Fruit fly (Drosophila melanogaster) whole organism, prepupa: ENCODE data around the gene CG3626.
A peak's percentile ranks its signal among the peaks of the same experiment; 100 is the strongest.

Experiments used
- Blimp-1 ChIP-seq: fragments of 200-800 bp; sonication (Bioruptor generic); optimal IDR thresholded peaks from 3 replicates; lab custom pipeline; 2017; ENCODE audit warnings: missing biosample characterization, missing genetic modification characterization, mild to moderate bottlenecking, moderate library complexity, missing genetic modification reagents
- CG10631 ChIP-seq: fragments of 200-800 bp; sonication (Bioruptor generic); optimal IDR thresholded peaks from 2 replicates; lab custom pipeline; 2016; ENCODE audit warnings: missing biosample characterization, missing genetic modification characterization
- CG10669 ChIP-seq: fragments of 200-800 bp; sonication (Bioruptor generic); optimal IDR thresholded peaks from 3 replicates; lab custom pipeline; 2018; ENCODE audit warnings: missing biosample characterization, mild to moderate bottlenecking, missing genetic modification characterization, moderate library complexity
- CG11294 ChIP-seq: fragments of 200-800 bp; sonication (Bioruptor generic); IDR thresholded peaks from 2 replicates; pipeline ENCODE4 v1.3.6; 2022; ENCODE audit warnings: missing biosample characterization, missing genetic modification characterization
- CG15336 ChIP-seq: fragments of 200-800 bp; sonication (Bioruptor generic); IDR thresholded peaks from 2 replicates; pipeline ENCODE4 v1.3.6; 2022; ENCODE audit warnings: missing biosample characterization, missing genetic modification characterization
- CG1621 ChIP-seq: fragments of 200-800 bp; sonication (Bioruptor generic); optimal IDR thresholded peaks from 3 replicates; lab custom pipeline; 2018; ENCODE audit warnings: missing biosample characterization, mild to moderate bottlenecking, missing genetic modification characterization
- CG16779 ChIP-seq: fragments of 200-800 bp; sonication (Bioruptor generic); optimal IDR thresholded peaks from 3 replicates; lab custom pipeline; 2017; ENCODE audit warnings: missing biosample characterization, mild to moderate bottlenecking, missing genetic modification characterization
- CG31627 ChIP-seq: fragments of 200-800 bp; sonication (Bioruptor generic); optimal IDR thresholded peaks from 3 replicates; lab custom pipeline; 2016; ENCODE audit warnings: missing biosample characterization, missing genetic modification characterization
- CG34406 ChIP-seq: fragments of 200-800 bp; sonication (Bioruptor generic); optimal IDR thresholded peaks from 3 replicates; lab custom pipeline; 2016; ENCODE audit warnings: missing biosample characterization, missing genetic modification characterization
- CG4318 ChIP-seq: fragments of 200-800 bp; sonication (Bioruptor generic); optimal IDR thresholded peaks from 3 replicates; lab custom pipeline; 2017; ENCODE audit warnings: missing biosample characterization, mild to moderate bottlenecking, missing genetic modification characterization
- CG6163 ChIP-seq: fragments of 200-800 bp; sonication (Bioruptor generic); IDR thresholded peaks from 3 replicates; pipeline ENCODE4 v1.3.6; 2022; ENCODE audit warnings: missing biosample characterization, missing genetic modification characterization
- CG6276 ChIP-seq: fragments of 200-800 bp; sonication (Bioruptor generic); optimal IDR thresholded peaks from 2 replicates; lab custom pipeline; 2017; ENCODE audit warnings: missing biosample characterization, mild to moderate bottlenecking, missing genetic modification characterization
- CG6808 ChIP-seq: fragments of 200-800 bp; sonication (Bioruptor generic); optimal IDR thresholded peaks from 3 replicates; lab custom pipeline; 2017; ENCODE audit warnings: missing biosample characterization, missing genetic modification characterization, mild to moderate bottlenecking, moderate library complexity, missing genetic modification reagents
- CG6854 ChIP-seq: fragments of 200-800 bp; sonication (Bioruptor generic); optimal IDR thresholded peaks from 2 replicates; lab custom pipeline; 2017; ENCODE audit warnings: missing biosample characterization, mild to moderate bottlenecking, missing genetic modification characterization
- CG8119 ChIP-seq: fragments of 200-800 bp; sonication (Bioruptor generic); IDR thresholded peaks from 3 replicates; pipeline ENCODE4 v1.3.6; 2022; ENCODE audit warnings: missing biosample characterization, missing genetic modification characterization
- CG8319 ChIP-seq: fragments of 200-800 bp; sonication (Bioruptor generic); optimal IDR thresholded peaks from 3 replicates; lab custom pipeline; 2016; ENCODE audit warnings: missing biosample characterization, missing genetic modification characterization
- CG8632 ChIP-seq: fragments of 200-800 bp; sonication (Bioruptor generic); optimal IDR thresholded peaks from 3 replicates; lab custom pipeline; 2016; ENCODE audit warnings: missing biosample characterization, missing genetic modification characterization
- CG9139 ChIP-seq: fragments of 200-800 bp; sonication (Bioruptor generic); optimal IDR thresholded peaks from 3 replicates; lab custom pipeline; 2017; ENCODE audit warnings: missing biosample characterization, mild to moderate bottlenecking, missing genetic modification characterization
- Eip75B ChIP-seq: fragments of 200-800 bp; sonication (Bioruptor generic); optimal IDR thresholded peaks from 3 replicates; lab custom pipeline; 2016; ENCODE audit warnings: missing biosample characterization, missing genetic modification characterization
- Eip78C ChIP-seq: fragments of 200-800 bp; sonication (Bioruptor generic); peaks from one replicate; lab custom pipeline; 2016; ENCODE audit warnings: missing biosample characterization, missing genetic modification characterization
- Eip93F ChIP-seq: fragments of 200-800 bp; sonication (Bioruptor generic); optimal IDR thresholded peaks from 2 replicates; lab custom pipeline; 2016; ENCODE audit warnings: missing biosample characterization, mild to moderate bottlenecking, missing genetic modification characterization
- Ets21C ChIP-seq: fragments of 200-800 bp; sonication (Bioruptor generic); optimal IDR thresholded peaks from 3 replicates; lab custom pipeline; 2016; ENCODE audit warnings: missing biosample characterization, missing genetic modification characterization
- Ets96B ChIP-seq: fragments of 200-800 bp; optimal IDR thresholded peaks from 2 replicates; lab custom pipeline; 2019; ENCODE audit warnings: missing biosample characterization, mild to moderate bottlenecking, missing genetic modification characterization, moderate library complexity
- Gug ChIP-seq: fragments of 200-800 bp; sonication (Bioruptor generic); IDR thresholded peaks from 2 replicates; pipeline ENCODE4 v1.3.6; 2022; ENCODE audit warnings: missing biosample characterization, missing genetic modification characterization
- Hr38 ChIP-seq: sonication (Bioruptor generic); optimal IDR thresholded peaks from 2 replicates; lab custom pipeline; 2016; ENCODE audit warnings: missing biosample characterization, missing genetic modification characterization
- Hr39 ChIP-seq: fragments of 200-800 bp; sonication (Bioruptor generic); optimal IDR thresholded peaks from 2 replicates; lab custom pipeline; 2016; ENCODE audit warnings: missing biosample characterization, missing genetic modification characterization
- Hr4 ChIP-seq: fragments of 200-800 bp; sonication (Bioruptor generic); optimal IDR thresholded peaks from 3 replicates; lab custom pipeline; 2016; ENCODE audit warnings: missing biosample characterization, missing genetic modification characterization
- Lpt ChIP-seq: fragments of 200-800 bp; sonication (Bioruptor generic); optimal IDR thresholded peaks from 3 replicates; lab custom pipeline; 2016; ENCODE audit warnings: missing biosample characterization, missing genetic modification characterization
- Sox102F ChIP-seq: fragments of 200-800 bp; sonication (Bioruptor generic); optimal IDR thresholded peaks from 2 replicates; lab custom pipeline; 2016; ENCODE audit warnings: missing biosample characterization, mild to moderate bottlenecking, missing genetic modification characterization
- Sox15 ChIP-seq: fragments of 200-800 bp; sonication (Bioruptor generic); optimal IDR thresholded peaks from 3 replicates; lab custom pipeline; 2016; ENCODE audit warnings: missing biosample characterization, missing genetic modification characterization
- achi ChIP-seq: fragments of 200-800 bp; sonication (Bioruptor generic); optimal IDR thresholded peaks from 3 replicates; lab custom pipeline; 2016; ENCODE audit warnings: missing biosample characterization, missing genetic modification characterization
- acj6 ChIP-seq: fragments of 200-800 bp; sonication (Bioruptor generic); optimal IDR thresholded peaks from 3 replicates; lab custom pipeline; 2016; ENCODE audit warnings: missing biosample characterization, missing genetic modification characterization
- cyc ChIP-seq: fragments of 200-800 bp; sonication (Bioruptor generic); optimal IDR thresholded peaks from 3 replicates; lab custom pipeline; 2016; ENCODE audit warnings: missing biosample characterization, missing genetic modification characterization
- dac ChIP-seq: fragments of 200-800 bp; sonication (Bioruptor generic); optimal IDR thresholded peaks from 2 replicates; lab custom pipeline; 2017; ENCODE audit warnings: missing biosample characterization, mild to moderate bottlenecking, missing genetic modification characterization
- dsx ChIP-seq: fragments of 200-800 bp; optimal IDR thresholded peaks from 3 replicates; lab custom pipeline; 2019; ENCODE audit warnings: missing biosample characterization, mild to moderate bottlenecking, missing genetic modification characterization, moderate library complexity; ENCODE audit not compliant: poor library complexity, severe bottlenecking
- eg ChIP-seq: fragments of 200-800 bp; sonication (Bioruptor generic); IDR thresholded peaks from 3 replicates; pipeline ENCODE4 v1.3.6; 2022; ENCODE audit warnings: missing biosample characterization, missing genetic modification characterization
- esn ChIP-seq: fragments of 200-800 bp; sonication (Bioruptor generic); optimal IDR thresholded peaks from 2 replicates; lab custom pipeline; 2016; ENCODE audit warnings: missing biosample characterization, mild to moderate bottlenecking, missing genetic modification characterization, moderate library complexity
- fd59A ChIP-seq: fragments of 200-800 bp; sonication (Bioruptor generic); optimal IDR thresholded peaks from 2 replicates; lab custom pipeline; 2017; ENCODE audit warnings: missing biosample characterization, mild to moderate bottlenecking, missing genetic modification characterization, missing genetic modification reagents
- fd85E ChIP-seq: fragments of 200-800 bp; sonication (Bioruptor generic); optimal IDR thresholded peaks from 3 replicates; lab custom pipeline; 2016; ENCODE audit warnings: missing biosample characterization, missing genetic modification characterization
- salr ChIP-seq, 2 experiments: fragments of 200-800 bp; sonication (Bioruptor generic); optimal IDR thresholded peaks; 3 replicates each; lab custom pipeline; 2016 to 2018; ENCODE audit warnings: missing biosample characterization in 2 of 2, missing genetic modification characterization in 2 of 2, mild to moderate bottlenecking in 1 of 2
- ss ChIP-seq, 2 experiments: fragments of 200-800 bp; sonication (Bioruptor generic); optimal IDR thresholded peaks; 2 replicates in 1 of 2; 3 replicates in 1 of 2; lab custom pipeline; 2017 to 2018; ENCODE audit warnings: mild to moderate bottlenecking in 2 of 2, missing biosample characterization in 2 of 2, missing genetic modification characterization in 2 of 2, moderate library complexity in 1 of 2
- svp ChIP-seq: fragments of 200-800 bp; sonication (Bioruptor generic); peaks from one replicate; lab custom pipeline; 2016; ENCODE audit warnings: missing biosample characterization, missing genetic modification characterization
- topi ChIP-seq: fragments of 200-800 bp; sonication (Bioruptor generic); optimal IDR thresholded peaks from 3 replicates; lab custom pipeline; 2016; ENCODE audit warnings: missing biosample characterization, missing genetic modification characterization
- vri ChIP-seq: fragments of 200-800 bp; sonication (Bioruptor generic); optimal IDR thresholded peaks from 3 replicates; lab custom pipeline; 2016; ENCODE audit warnings: missing biosample characterization, mild to moderate bottlenecking, missing genetic modification characterization

The CG3626 gene

dm6 chrX:4324781-4325180 is 41.4 kb upstream of the CG3626 start (continued):
- TF ChIP-seq Hr39 (GFP tag; lab: Kevin White, UChicago) (peak; percentile 100), CG9139 (GFP tag; lab: Kevin White, UChicago) (peak; percentile 94), CG10631 (GFP tag; lab: Kevin White, UChicago) (peak; percentile 99), CG8319 (peak; percentile 99), acj6 (peak; percentile 99), fd59A (GFP tag; lab: Kevin White, UChicago) (peak; percentile 98), Blimp-1 (peak; percentile 96), CG8119 (peak; percentile 99), CG16779 (peak; percentile 96), CG15336 (GFP tag; lab: Robert Waterston, UW) (peak; percentile 99), ss (GFP tag; optimal IDR thresholded peaks at IDR 0.05; lab: Kevin White, UChicago) (peak; percentile 92 to 98), vri (GFP tag; lab: Kevin White, UChicago) (peak; percentile 98), Hr4 (peak; percentile 98), dac (GFP tag; lab: Kevin White, UChicago) (peak; percentile 95), esn (GFP tag; lab: Kevin White, UChicago) (peak; percentile 99), Eip78C (GFP tag; lab: Kevin White, UChicago) (peak; percentile 99), Ets21C (GFP tag; lab: Kevin White, UChicago) (peak; percentile 99), Eip75B (GFP tag; lab: Kevin White, UChicago) (peak; percentile 99), CG4318 (GFP tag; lab: Kevin White, UChicago) (peak; percentile 97)

- TF ChIP-seq cyc (GFP tag; lab: Kevin White, UChicago), result no peak
- no peak for TF ChIP-seq achi (GFP tag; lab: Kevin White, UChicago)
- peak; percentile 51; the same call in 1 of the 3 replicates for TF ChIP-seq CG6163 (GFP tag; lab: Robert Waterston, UW)
- no peak for TF ChIP-seq CG8319
- TF ChIP-seq Sox15 (GFP tag; lab: Kevin White, UChicago), result no peak
- TF ChIP-seq esn (GFP tag; lab: Kevin White, UChicago), result no peak
- TF ChIP-seq Eip78C (GFP tag; lab: Kevin White, UChicago), result peak; percentile 70
- TF ChIP-seq eg (GFP tag; lab: Robert Waterston, UW), result peak; percentile 37; the same call in 2 of the 3 replicates
- peak in 1 of 2 experiments; percentile 13 for TF ChIP-seq salr (GFP tag; optimal IDR thresholded peaks at IDR 0.05; lab: Kevin White, UChicago)
- no peak for TF ChIP-seq CG6854
- TF ChIP-seq CG10669, result peak; percentile 33
Measured at dm6 chrX:4325346-4325745, 40.9 kb upstream of the CG3626 start.

DNA sequence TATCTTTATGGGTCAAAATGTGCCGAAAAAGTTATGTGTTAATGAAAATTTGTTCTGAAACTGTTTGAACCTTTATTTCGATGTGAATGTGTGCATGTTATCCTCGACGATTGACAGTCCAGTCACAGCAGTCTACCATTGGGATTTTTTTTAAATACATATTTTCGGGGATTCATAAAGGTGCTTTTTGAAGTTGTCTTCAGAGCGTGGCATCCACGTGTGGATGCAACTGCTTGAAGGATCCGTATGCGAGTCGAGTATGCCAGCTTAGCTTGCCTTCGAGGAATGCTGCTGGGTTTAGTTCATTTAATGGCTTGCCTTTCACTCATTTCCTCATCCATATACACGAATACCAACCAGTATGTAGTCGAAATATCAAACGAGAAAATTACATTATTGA is 36.9 kb upstream of the CG3626 start, which contains the start of gene CG12693:
CG12693 (minus strand) TSS at position 101 of the 400 bp plus-strand sequence.
- TF ChIP-seq CG6808 (GFP tag; lab: Kevin White, UChicago) (no peak), CG1621 (tag; lab: Kevin White, UChicago) (no peak), CG16779 (no peak), CG11294 (no peak), topi (no peak), dsx (GFP tag; lab: Kevin White, UChicago) (no peak), CG34406 (GFP tag; lab: Kevin White, UChicago) (no peak), vri (GFP tag; lab: Kevin White, UChicago) (no peak), Ets96B (tag; lab: Kevin White, UChicago) (no peak)
- TF ChIP-seq, all 60 proteins: peak for 0

DNA sequence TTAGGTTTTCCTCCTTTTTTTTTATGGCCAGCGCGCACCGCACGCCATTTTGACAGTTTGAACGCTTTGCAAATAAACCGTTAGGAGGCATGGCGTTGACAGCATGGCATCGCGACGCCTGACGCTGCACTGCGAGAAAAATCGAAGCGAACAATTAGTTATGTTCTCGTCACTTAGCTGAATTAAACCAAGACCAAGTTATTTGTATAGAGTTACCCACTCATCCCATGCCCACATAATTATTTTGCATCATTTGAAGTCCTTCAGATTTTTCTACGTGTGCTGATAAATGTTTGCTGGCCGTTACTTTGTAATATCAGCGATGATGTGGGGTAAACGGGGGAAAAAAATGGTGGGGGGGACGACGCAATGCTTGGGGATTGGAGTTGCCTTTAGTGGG is 36.4 kb upstream of the CG3626 start:
- TF ChIP-seq Hr38 (GFP tag; lab: Kevin White, UChicago), result no peak
- TF ChIP-seq fd85E, result no peak
- TF ChIP-seq CG9139 (GFP tag; lab: Kevin White, UChicago), result no peak
- TF ChIP-seq Gug (GFP tag; lab: Robert Waterston, UW), result peak; percentile 40; the same call in 1 of the 2 replicates
- no peak for TF ChIP-seq vri (GFP tag; lab: Kevin White, UChicago)
- peak; percentile 6 for TF ChIP-seq CG6276 (GFP tag; lab: Kevin White, UChicago)
- peak; percentile 38; the same call in 1 of the 2 replicates for TF ChIP-seq CG11294
- TF ChIP-seq Lpt (GFP tag; lab: Kevin White, UChicago), result no peak
- TF ChIP-seq CG4318 (GFP tag; lab: Kevin White, UChicago), result no peak
- TF ChIP-seq Eip93F (GFP tag; lab: Kevin White, UChicago), result no peak
- TF ChIP-seq Eip78C (GFP tag; lab: Kevin White, UChicago), result peak; percentile 65
- TF ChIP-seq CG8632 (GFP tag; lab: Kevin White, UChicago), result no peak
- peak; percentile 46 for TF ChIP-seq svp (GFP tag; lab: Kevin White, UChicago)
- TF ChIP-seq Blimp-1, result no peak
- TF ChIP-seq CG34406 (GFP tag; lab: Kevin White, UChicago), result no peak
- TF ChIP-seq Hr4, result peak; percentile 44
- TF ChIP-seq CG6163 (GFP tag; lab: Robert Waterston, UW), result 0 out of 3 replicates have a peak, but pooled peaks have one; percentile 24
- TF ChIP-seq dsx (GFP tag; lab: Kevin White, UChicago), result peak; percentile 7
- no peak for TF ChIP-seq Ets21C (GFP tag; lab: Kevin White, UChicago)
- no peak for TF ChIP-seq acj6
- no peak for TF ChIP-seq CG31627
- TF ChIP-seq CG10631 (GFP tag; lab: Kevin White, UChicago), result no peak
- TF ChIP-seq Hr39 (GFP tag; lab: Kevin White, UChicago), result peak; percentile 4
- no peak for TF ChIP-seq Sox102F (GFP tag; lab: Kevin White, UChicago)
- TF ChIP-seq CG1621 (tag; lab: Kevin White, UChicago), result no peak
